Fruit fly (Drosophila melanogaster): Measurements from ENCODE around the gene CG45067.

CG45067 gene

DNA sequence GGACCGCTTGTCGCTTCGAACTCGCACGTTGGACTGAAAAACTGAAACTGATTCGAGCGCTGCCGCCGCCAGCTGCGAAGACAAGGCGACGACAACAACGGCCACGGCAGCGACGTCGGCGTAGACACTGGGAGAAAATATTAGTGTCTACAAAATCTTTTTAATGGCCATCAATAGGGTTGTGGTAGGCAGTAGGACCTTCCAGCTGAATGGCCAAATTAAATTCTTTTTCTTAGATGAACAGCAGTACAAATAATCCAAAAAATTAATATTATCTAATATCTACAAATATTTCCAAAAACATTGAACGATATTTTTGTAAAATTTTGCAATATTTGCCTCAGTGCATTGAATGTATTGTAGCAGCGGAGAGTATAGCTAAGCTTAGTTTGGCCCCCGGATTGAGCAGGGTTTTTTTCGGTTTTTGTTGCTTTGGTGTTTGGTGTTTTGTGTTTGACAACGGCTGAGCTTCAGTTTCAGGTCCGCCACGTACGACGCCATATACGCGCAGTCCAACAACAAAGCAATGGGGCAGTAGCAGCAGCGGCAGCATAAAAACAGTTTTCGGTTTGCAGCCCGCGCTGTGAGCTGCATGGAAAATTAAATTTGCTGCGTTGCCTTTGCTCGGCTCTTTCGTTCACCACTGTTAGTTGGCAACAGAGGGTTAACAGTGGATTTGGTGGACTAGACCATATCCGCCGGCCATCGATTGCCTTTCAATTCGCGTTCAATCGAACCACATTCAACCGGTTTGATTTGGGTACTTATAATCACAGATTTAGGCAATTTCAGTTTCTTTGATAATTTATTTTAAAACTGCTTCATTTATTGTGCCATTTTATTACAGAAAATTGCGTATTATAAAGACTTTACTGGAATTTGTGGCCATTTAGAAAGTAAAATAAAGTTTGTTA, 7.1 kb downstream of the CG45067 start, which contains the start of gene Cht7 (continued):
- peak; percentile 77 for TF ChIP-seq H2.0 (GFP tag; IDR thresholded peaks at IDR 0.05)
- 0 out of 2 replicates have a peak, but pooled peaks have one; percentile 19 for TF ChIP-seq toy (GFP tag; IDR thresholded peaks at IDR 0.05)
- TF ChIP-seq trh (GFP tag; optimal IDR thresholded peaks at IDR 0.05), result peak; percentile 64
- TF ChIP-seq sug (tag; optimal IDR thresholded peaks at IDR 0.05), result peak; percentile 80
- TF ChIP-seq CG11247 (GFP tag; IDR thresholded peaks at IDR 0.05), result peak; percentile 56
- 0 out of 2 replicates have a peak, but pooled peaks have one; percentile 29 for TF ChIP-seq CG10321 (GFP tag; IDR thresholded peaks at IDR 0.05)
- TF ChIP-seq zfh2 (GFP tag; optimal IDR thresholded peaks at IDR 0.05), result peak; percentile 56
- peak; percentile 80 for TF ChIP-seq bowl (GFP tag; IDR thresholded peaks at IDR 0.05)
- peak; percentile 66; the same call in 3 of the 4 replicates for TF ChIP-seq Gug (GFP tag; IDR thresholded peaks at IDR 0.05)
- peak; percentile 90 for TF ChIP-seq Adf1 (GFP tag; IDR thresholded peaks at IDR 0.05)
- no peak for TF ChIP-seq ato (GFP tag; IDR thresholded peaks at IDR 0.05; ENCODE audit: partially characterized antibody)
- TF ChIP-seq CG12071 (GFP tag; optimal IDR thresholded peaks at IDR 0.05), result peak; percentile 71
- peak; percentile 90 for TF ChIP-seq CG12391 (tag; optimal IDR thresholded peaks at IDR 0.05)
- TF ChIP-seq gro (GFP tag; optimal IDR thresholded peaks at IDR 0.05), result peak; percentile 58
- TF ChIP-seq CG16815 (GFP tag; optimal IDR thresholded peaks at IDR 0.05), result peak; percentile 74
- TF ChIP-seq hkb (optimal IDR thresholded peaks at IDR 0.05), result no peak
- TF ChIP-seq hkb (GFP tag; IDR thresholded peaks at IDR 0.05), result peak; percentile 91
- no peak for TF ChIP-seq Dref (GFP tag; IDR thresholded peaks at IDR 0.05)
- peak; percentile 72 for TF ChIP-seq CG32772 (GFP tag; IDR thresholded peaks at IDR 0.05)
- peak; percentile 77; the same call in 2 of the 3 replicates for TF ChIP-seq jigr1 (GFP tag; IDR thresholded peaks at IDR 0.05)
- peak; percentile 45 for TF ChIP-seq crc (GFP tag; optimal IDR thresholded peaks at IDR 0.05)
- peak; percentile 78 for TF ChIP-seq Nf-YA (GFP tag; IDR thresholded peaks at IDR 0.05)
- peak; percentile 19 for TF ChIP-seq D19B (GFP tag; optimal IDR thresholded peaks at IDR 0.05)
- peak; percentile 87 for TF ChIP-seq CG9932 (GFP tag; IDR thresholded peaks at IDR 0.05)
- peak; percentile 90 for TF ChIP-seq Hmr (GFP tag; optimal IDR thresholded peaks at IDR 0.05)
- TF ChIP-seq vnd (GFP tag; IDR thresholded peaks at IDR 0.05; ENCODE audit: partially characterized antibody), result no peak
- peak; percentile 87 for TF ChIP-seq CG9727 (GFP tag; optimal IDR thresholded peaks at IDR 0.05)
- TF ChIP-seq Hr39 (optimal IDR thresholded peaks at IDR 0.05), result no peak
- TF ChIP-seq CG7357 (GFP tag; IDR thresholded peaks at IDR 0.05), result peak; percentile 63; the same call in 2 of the 3 replicates
- no peak for TF ChIP-seq CG6791 (GFP tag; IDR thresholded peaks at IDR 0.05; ENCODE audit: partially characterized antibody)
- peak; percentile 25; the same call in 1 of the 2 replicates for TF ChIP-seq CG1024 (GFP tag; IDR thresholded peaks at IDR 0.05)
- peak; percentile 77 for TF ChIP-seq CG4424 (GFP tag; optimal IDR thresholded peaks at IDR 0.05)
- peak; percentile 86 for TF ChIP-seq CG11695 (GFP tag; IDR thresholded peaks at IDR 0.05)
- TF ChIP-seq CG9876 (GFP tag; optimal IDR thresholded peaks at IDR 0.05), result peak; percentile 40
- peak; percentile 70 for TF ChIP-seq CG12744 (GFP tag; optimal IDR thresholded peaks at IDR 0.05)
- TF ChIP-seq ham (GFP tag; IDR thresholded peaks at IDR 0.05), result peak; percentile 61; the same call in 1 of the 2 replicates
- TF ChIP-seq slp2 (GFP tag; optimal IDR thresholded peaks at IDR 0.05), result peak; percentile 57
- peak; percentile 88 for TF ChIP-seq CG2712 (tag; optimal IDR thresholded peaks at IDR 0.05)
- TF ChIP-seq CG42726 (GFP tag; IDR thresholded peaks at IDR 0.05; ENCODE audit: partially characterized antibody), result no peak
- TF ChIP-seq Pdp1 (GFP tag; optimal IDR thresholded peaks at IDR 0.05), result peak; percentile 64 to 77
- TF ChIP-seq Gsc (GFP tag; IDR thresholded peaks at IDR 0.05), result peak; percentile 66
- TF ChIP-seq CG15011 (GFP tag; optimal IDR thresholded peaks at IDR 0.05), result peak; percentile 11
- peak; percentile 77 for TF ChIP-seq HLH3B (GFP tag; IDR thresholded peaks at IDR 0.05)
- peak; percentile 60 for TF ChIP-seq cato (GFP tag; optimal IDR thresholded peaks at IDR 0.05; ENCODE audit: borderline replicate concordance)
- peak; percentile 84 for TF ChIP-seq CG12219 (GFP tag; optimal IDR thresholded peaks at IDR 0.05)
- peak; percentile 23 for TF ChIP-seq CG1792 (GFP tag; optimal IDR thresholded peaks at IDR 0.05)
- TF ChIP-seq gfzf (GFP tag; optimal IDR thresholded peaks at IDR 0.05), result no peak
- TF ChIP-seq CG2202 (tag; optimal IDR thresholded peaks at IDR 0.05), result peak; percentile 80
- TF ChIP-seq Taf1 (GFP tag; IDR thresholded peaks at IDR 0.05), result no peak

All from whole organism, embryonic.